Worm (Caenorhabditis elegans) whole organism, L2 larva: ENCODE data around the gene F56A8.4.

Experiments used
- C34F6.9 ChIP-seq: fragments of 150-350 bp; optimal IDR thresholded peaks from 2 replicates; lab custom pipeline; 2014; ENCODE audit warnings: missing biosample characterization, missing genetic modification characterization
- F13H6.1 ChIP-seq: sonication (generic microtip); optimal IDR thresholded peaks from 2 replicates; lab custom pipeline; 2016; ENCODE audit warnings: missing genetic modification characterization, missing compliant biosample characterization
- aly-2 ChIP-seq: fragments of 150-350 bp; optimal IDR thresholded peaks from 2 replicates; lab custom pipeline; 2014; ENCODE audit warnings: missing biosample characterization, missing genetic modification characterization
- blmp-1 ChIP-seq: sonication (generic microtip); optimal IDR thresholded peaks from 2 replicates; lab custom pipeline; 2017; ENCODE audit warnings: missing genetic modification characterization, mild to moderate bottlenecking, missing compliant biosample characterization, antibody characterized with exemption, moderate library complexity; ENCODE audit not compliant: insufficient read depth
- ceh-82 ChIP-seq: fragments of 150-350 bp; optimal IDR thresholded peaks from 2 replicates; lab custom pipeline; 2014; ENCODE audit warnings: missing biosample characterization, missing genetic modification characterization
- elt-1 ChIP-seq: fragments of 150-350 bp; optimal IDR thresholded peaks from 2 replicates; lab custom pipeline; 2014; ENCODE audit warnings: missing biosample characterization, missing genetic modification characterization
- elt-3 ChIP-seq: sonication (generic microtip); optimal IDR thresholded peaks from 2 replicates; lab custom pipeline; 2017; ENCODE audit warnings: missing biosample characterization, missing genetic modification characterization
- gmeb-1 ChIP-seq: fragments of 150-350 bp; optimal IDR thresholded peaks from 2 replicates; lab custom pipeline; 2014; ENCODE audit warnings: missing biosample characterization, missing genetic modification characterization
- lin-11 ChIP-seq: fragments of 150-350 bp; sonication (generic microtip); optimal IDR thresholded peaks from 2 replicates; lab custom pipeline; 2014; ENCODE audit warnings: missing biosample characterization, missing genetic modification characterization, inconsistent platforms, mixed read lengths
- lin-13 ChIP-seq: fragments of 150-350 bp; optimal IDR thresholded peaks from 2 replicates; lab custom pipeline; 2014; ENCODE audit warnings: missing biosample characterization, missing genetic modification reagents, missing genetic modification characterization
- mdl-1 ChIP-seq, 2 experiments: fragments of 150-350 bp in 1 of 2; sonication (generic microtip) in 1 of 2; optimal IDR thresholded peaks; 2 replicates each; lab custom pipeline; 2017; ENCODE audit warnings: missing biosample characterization in 2 of 2, missing genetic modification characterization in 2 of 2
- nhr-11 ChIP-seq: fragments of 150-350 bp; optimal IDR thresholded peaks from 2 replicates; lab custom pipeline; 2014; ENCODE audit warnings: missing biosample characterization, missing genetic modification characterization
- nhr-237 ChIP-seq: fragments of 150-350 bp; optimal IDR thresholded peaks from 2 replicates; lab custom pipeline; 2014; ENCODE audit warnings: missing biosample characterization, missing genetic modification characterization
- peb-1 ChIP-seq: fragments of 150-350 bp; optimal IDR thresholded peaks from 2 replicates; lab custom pipeline; 2014; ENCODE audit warnings: missing biosample characterization, missing genetic modification characterization

ce11 chrIII:13314636-13315035 lies 51.5 kb downstream of the F56A8.4 start:
- TF ChIP-seq C34F6.9 (tag; lab: Kevin White, UChicago) (no peak), ceh-82 (tag; lab: Kevin White, UChicago) (no peak), gmeb-1 (tag; lab: Kevin White, UChicago) (no peak), elt-3 (no peak), mdl-1 (tag; optimal IDR thresholded peaks at IDR 0.05; lab: Kevin White, UChicago) (no peak), peb-1 (tag; lab: Kevin White, UChicago) (no peak), nhr-11 (tag; lab: Kevin White, UChicago) (no peak), blmp-1 (tag; lab: Kevin White, UChicago) (no peak), aly-2 (tag; lab: Kevin White, UChicago) (no peak), lin-13 (no peak), elt-1 (no peak), nhr-237 (no peak), lin-11 (tag; lab: Kevin White, UChicago) (no peak), F13H6.1 (tag; lab: Kevin White, UChicago) (no peak)
